Worm (Caenorhabditis elegans): ENCODE results near the gene clec-31.

The clec-31 gene

DNA sequence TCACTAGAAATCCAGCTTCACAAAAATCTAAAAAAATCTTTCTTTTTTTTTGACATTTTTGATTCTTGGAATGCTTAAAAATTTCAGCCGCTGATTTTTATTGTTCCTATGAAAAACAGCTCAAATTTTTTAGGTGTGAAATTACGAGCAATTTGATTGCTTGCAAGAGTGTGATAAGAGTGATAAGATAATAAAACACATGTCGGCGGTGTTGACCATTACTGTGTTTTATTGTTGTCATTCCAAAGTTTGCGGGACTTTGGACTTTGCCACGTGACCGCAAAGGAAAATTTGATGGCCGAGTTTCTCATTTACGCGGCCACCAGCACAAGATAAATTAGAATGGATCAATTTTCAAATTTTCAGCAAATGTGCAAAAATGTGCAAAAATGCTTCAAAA lies 41.2 kb downstream of the clec-31 start (continued):
- peak; percentile 69 for TF ChIP-seq hlh-11 (tag; optimal IDR thresholded peaks at IDR 0.05)
- TF ChIP-seq dve-1 (tag; optimal IDR thresholded peaks at IDR 0.05; ENCODE audit: insufficient read depth) = peak; percentile 78
- peak; percentile 60 for TF ChIP-seq hlh-30 (tag; optimal IDR thresholded peaks at IDR 0.05; ENCODE audit: insufficient read depth)

DNA sequence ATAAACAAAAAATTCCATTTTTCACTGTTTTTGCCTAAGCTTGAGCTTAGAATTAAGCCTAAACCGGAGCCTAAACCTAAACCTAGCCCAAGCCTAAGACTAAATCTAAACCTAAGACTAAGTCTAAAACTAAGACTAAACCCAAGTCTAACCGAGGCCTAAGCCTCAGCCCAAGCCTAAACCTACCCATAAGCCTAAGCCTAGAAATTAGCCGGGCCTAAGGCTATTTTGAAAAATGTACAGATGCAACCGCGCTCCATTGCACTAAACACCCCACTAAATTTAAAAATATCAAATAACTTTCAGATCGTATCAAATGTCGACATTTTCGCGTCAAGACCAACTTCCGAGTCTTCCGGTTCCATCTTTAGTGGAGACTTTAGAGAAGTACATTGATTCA lies 42.6 kb downstream of the clec-31 start, which contains the start of gene T20B3.1:
Gene T20B3.1 (plus strand): TSS at position 301 of the 400 bp plus-strand sequence.
- TF ChIP-seq lir-3 (tag; optimal IDR thresholded peaks at IDR 0.05) (no peak), aha-1 (tag) (peak; percentile 22)

DNA sequence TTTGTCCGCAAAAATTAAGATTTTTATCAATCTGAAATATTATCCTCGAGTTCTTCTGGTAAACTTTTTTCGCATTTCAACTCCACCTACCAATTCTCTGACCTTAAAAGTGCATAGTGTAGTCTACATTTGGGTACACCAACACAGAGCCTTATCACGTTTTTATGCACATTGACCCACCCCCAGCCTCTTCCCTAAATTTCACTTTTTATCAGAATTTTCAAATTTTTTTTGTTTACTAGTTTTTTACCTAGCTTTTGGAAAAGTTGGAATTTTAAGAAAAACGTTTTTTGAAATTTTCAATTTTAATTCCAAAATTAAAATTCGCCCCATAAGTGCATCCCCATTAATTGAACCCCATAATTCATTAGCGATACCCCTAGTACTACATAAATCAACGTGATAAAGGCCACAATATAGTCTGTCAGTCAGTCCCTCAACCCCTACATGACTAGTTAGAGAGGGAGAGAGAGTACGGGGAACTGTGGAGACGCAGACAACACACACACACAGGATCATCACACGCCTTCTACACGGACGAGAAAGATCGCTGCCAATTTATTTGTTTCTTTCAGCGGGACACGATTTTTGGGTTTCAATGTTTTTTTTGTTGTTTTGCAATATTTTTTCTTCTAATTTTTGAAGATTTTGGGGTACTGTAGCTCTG lies 43.2 kb downstream of the clec-31 start:
- TF ChIP-seq mxl-3 (GFP tag; optimal IDR thresholded peaks at IDR 0.05) (peak; percentile 41), daf-16 (GFP tag; optimal IDR thresholded peaks at IDR 0.05) (no peak), daf-16 (tag; optimal IDR thresholded peaks at IDR 0.05) (peak; percentile 59), unc-62 (GFP tag; optimal IDR thresholded peaks at IDR 0.05 in 1 of 2) (peak in 1 of 2 experiments; percentile 90), unc-62 (tag; optimal IDR thresholded peaks at IDR 0.05) (no peak), aly-2 (tag; optimal IDR thresholded peaks at IDR 0.05) (no peak), mdl-1 (tag; optimal IDR thresholded peaks at IDR 0.05) (peak in 1 of 2 experiments; percentile 28), rbr-2 (tag; optimal IDR thresholded peaks at IDR 0.05) (no peak), hlh-30 (tag; optimal IDR thresholded peaks at IDR 0.05; ENCODE audit: insufficient read depth) (peak; percentile 57), nhr-28 (tag; optimal IDR thresholded peaks at IDR 0.05) (peak; percentile 62), pqm-1 (tag; optimal IDR thresholded peaks at IDR 0.05) (peak; percentile 32), arid-1 (GFP tag; conservative IDR thresholded peaks at IDR 0.05) (no peak), dmd-9 (GFP tag; IDR thresholded peaks at IDR 0.05) (no peak), hlh-11 (tag; optimal IDR thresholded peaks at IDR 0.05) (peak; percentile 23), lsy-2 (tag; optimal IDR thresholded peaks at IDR 0.05) (peak in 1 of 2 experiments; percentile 11), mes-2 (tag; optimal IDR thresholded peaks at IDR 0.05; ENCODE audit: poor library complexity, severe bottlenecking) (peak; percentile 28), ztf-7 (tag; optimal IDR thresholded peaks at IDR 0.05) (no peak), gei-8 (GFP tag; optimal IDR thresholded peaks at IDR 0.05) (peak; percentile 31)

DNA sequence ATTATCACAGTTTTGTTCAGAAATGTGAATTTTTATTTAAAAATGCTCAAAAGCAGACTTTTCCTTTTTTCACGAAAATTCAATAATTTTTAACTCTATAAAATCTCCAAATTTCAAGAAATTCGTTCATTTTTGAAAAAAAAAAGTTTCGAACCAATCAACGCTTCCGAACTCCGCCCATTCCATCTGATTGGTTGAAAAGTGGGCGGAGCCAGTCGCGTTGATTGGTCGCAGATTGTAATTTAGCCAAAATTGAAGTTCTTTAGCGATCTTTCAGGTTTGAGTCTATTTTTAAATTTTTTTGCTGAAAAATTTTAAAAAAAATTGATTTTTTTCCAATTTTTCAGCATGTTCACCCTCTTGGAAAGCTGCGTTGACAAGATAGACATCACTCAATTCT lies 45.5 kb downstream of the clec-31 start:
- no peak for TF ChIP-seq nhr-11 (tag; optimal IDR thresholded peaks at IDR 0.05)
- TF ChIP-seq lsy-2 (tag; optimal IDR thresholded peaks at IDR 0.05) = no peak
- no peak for TF ChIP-seq D1046.2 (GFP tag; IDR thresholded peaks at IDR 0.05)
- TF ChIP-seq hif-1 (tag; optimal IDR thresholded peaks at IDR 0.05) = no peak
- TF ChIP-seq snpc-4 (tag; optimal IDR thresholded peaks at IDR 0.05) = no peak
- no peak for TF ChIP-seq F10B5.3 (tag; optimal IDR thresholded peaks at IDR 0.05)
- no peak for TF ChIP-seq nhr-76 (tag; optimal IDR thresholded peaks at IDR 0.05)
- TF ChIP-seq attf-4 (tag; optimal IDR thresholded peaks at IDR 0.05) = no peak
- TF ChIP-seq ztf-7 (tag; optimal IDR thresholded peaks at IDR 0.05) = no peak
- no peak for TF ChIP-seq pha-4 (GFP tag; IDR thresholded peaks at IDR 0.05)
- TF ChIP-seq pha-4 (tag; optimal IDR thresholded peaks at IDR 0.05) = no peak
- no peak for TF ChIP-seq zfp-3 (GFP tag; conservative IDR thresholded peaks at IDR 0.05)
- no peak for TF ChIP-seq duxl-1 (tag; optimal IDR thresholded peaks at IDR 0.05; ENCODE audit: poor library complexity)
- no peak for TF ChIP-seq daf-8 (GFP tag; IDR thresholded peaks at IDR 0.05)
- no peak for TF ChIP-seq nhr-48 (tag; optimal IDR thresholded peaks at IDR 0.05)
- TF ChIP-seq hlh-30 (tag; optimal IDR thresholded peaks at IDR 0.05; ENCODE audit: insufficient read depth) = no peak
- no peak for TF ChIP-seq lin-13 (GFP tag; optimal IDR thresholded peaks at IDR 0.05)
- no peak for TF ChIP-seq nhr-111 (GFP tag; optimal IDR thresholded peaks at IDR 0.05)
